Worm (Caenorhabditis elegans): ENCODE results near the gene M163.9.

DNA sequence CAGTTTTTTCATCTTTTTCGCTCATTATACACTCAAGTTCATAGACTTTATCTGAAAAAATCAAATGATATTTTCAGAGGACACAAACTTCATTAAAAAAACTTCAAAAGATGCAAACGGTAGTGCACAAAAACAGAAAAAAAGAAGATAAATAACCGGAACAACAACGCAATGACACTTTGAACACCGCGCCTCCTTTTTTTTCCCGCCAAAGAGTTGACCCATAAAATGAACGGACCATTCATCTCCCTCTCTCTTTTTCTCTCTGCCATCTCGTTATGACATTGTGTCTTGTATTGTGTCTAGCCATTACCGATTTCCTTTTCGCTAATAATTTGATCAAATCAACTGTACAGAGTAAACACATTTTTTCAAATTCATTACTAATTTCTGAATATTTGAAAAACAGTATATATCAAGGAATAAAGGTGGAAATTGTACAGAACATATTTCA, 47.8 kb upstream of the M163.9 start, which contains the start of gene F23D12.2:
- TF ChIP-seq snpc-4 (tag; optimal IDR thresholded peaks at IDR 0.05) = no peak
- TF ChIP-seq nhr-28 (tag; optimal IDR thresholded peaks at IDR 0.05) = no peak
- TF ChIP-seq elt-1 (tag; optimal IDR thresholded peaks at IDR 0.05; ENCODE audit: borderline replicate concordance, insufficient read depth) = no peak
- no peak for TF ChIP-seq unc-120 (tag; optimal IDR thresholded peaks at IDR 0.05; ENCODE audit: poor library complexity, severe bottlenecking)
- no peak for TF ChIP-seq ztf-11 (tag; optimal IDR thresholded peaks at IDR 0.05)
- no peak for TF ChIP-seq pha-4 (tag; optimal IDR thresholded peaks at IDR 0.05)
- no peak for TF ChIP-seq unc-62 (GFP tag; optimal IDR thresholded peaks at IDR 0.05)
